Worm (Caenorhabditis elegans) whole organism, young adult: ENCODE data around the gene M176.16.

Experiments
- C17E4.6 ChIP-seq: fragments of 200-800 bp; sonication (Bioruptor generic); IDR thresholded peaks from 2 replicates; pipeline ENCODE4 v1.3.6; 2022; ENCODE audit warnings: missing genetic modification reagents, missing genetic modification characterization, missing compliant biosample characterization
- F49E8.2 ChIP-seq: sonication (generic microtip); optimal IDR thresholded peaks from 3 replicates; lab custom pipeline; 2017; ENCODE audit warnings: missing genetic modification characterization, mild to moderate bottlenecking, missing compliant biosample characterization, antibody characterized with exemption, moderate library complexity; ENCODE audit not compliant: insufficient read depth
- F52B5.7 ChIP-seq: sonication (generic microtip); optimal IDR thresholded peaks from 2 replicates; lab custom pipeline; 2016; ENCODE audit warnings: mild to moderate bottlenecking, missing genetic modification characterization, missing compliant biosample characterization
- F55B11.4 ChIP-seq: sonication (generic microtip); optimal IDR thresholded peaks from 2 replicates; lab custom pipeline; 2016; ENCODE audit warnings: missing compliant biosample characterization, missing genetic modification characterization, borderline replicate concordance; ENCODE audit not compliant: insufficient read depth
- F57C9.4 ChIP-seq: sonication (generic microtip); optimal IDR thresholded peaks from 2 replicates; lab custom pipeline; 2017; ENCODE audit warnings: mild to moderate bottlenecking, missing genetic modification characterization, missing compliant biosample characterization
- T07F8.4 ChIP-seq: sonication (generic microtip); optimal IDR thresholded peaks from 2 replicates; lab custom pipeline; 2016; ENCODE audit warnings: mild to moderate bottlenecking, missing genetic modification characterization, moderate library complexity, missing compliant biosample characterization
- T26A5.8 ChIP-seq: sonication (generic microtip); optimal IDR thresholded peaks from 2 replicates; lab custom pipeline; 2016; ENCODE audit warnings: missing genetic modification characterization, missing compliant biosample characterization
- Y56A3A.18 ChIP-seq: fragments of 200-800 bp; sonication (Bioruptor generic); IDR thresholded peaks from 2 replicates; pipeline ENCODE4 v1.3.6; 2022; ENCODE audit warnings: missing genetic modification reagents, missing genetic modification characterization, missing compliant biosample characterization
- Y67H2A.10 ChIP-seq: fragments of 200-800 bp; sonication (Bioruptor generic); conservative IDR thresholded peaks from 2 replicates; pipeline ENCODE4 v1.3.6; 2022; ENCODE audit warnings: missing genetic modification reagents, missing genetic modification characterization, missing compliant biosample characterization
- akir-1 ChIP-seq: fragments of 200-800 bp; sonication (Bioruptor generic); optimal IDR thresholded peaks from 2 replicates; lab custom pipeline; 2018; ENCODE audit warnings: mild to moderate bottlenecking, missing genetic modification characterization, moderate library complexity, missing compliant biosample characterization
- athp-1 ChIP-seq: sonication (generic microtip); optimal IDR thresholded peaks from 2 replicates; lab custom pipeline; 2017; ENCODE audit warnings: mild to moderate bottlenecking, missing genetic modification characterization, missing compliant biosample characterization
- cebp-1 ChIP-seq, 2 experiments: fragments of 200-800 bp in 1 of 2; sonication (Bioruptor generic) in 1 of 2; sonication (generic microtip) in 1 of 2; IDR thresholded peaks in 1 of 2; optimal IDR thresholded peaks in 1 of 2; 2 replicates each; pipeline versions ENCODE4 v1.3.6 to Lab custom; 2017 to 2022; ENCODE audit warnings: missing compliant biosample characterization in 2 of 2, missing genetic modification characterization in 2 of 2, mild to moderate bottlenecking in 1 of 2, missing genetic modification reagents in 1 of 2, moderate library complexity in 1 of 2
- cebp-2 ChIP-seq: fragments of 200-800 bp; sonication (Bioruptor generic); IDR thresholded peaks from 2 replicates; pipeline ENCODE4 v1.3.6; 2022; ENCODE audit warnings: missing genetic modification characterization, missing compliant biosample characterization
- ceh-27 ChIP-seq: fragments of 200-800 bp; sonication (Bioruptor generic); optimal IDR thresholded peaks from 2 replicates; lab custom pipeline; 2018; ENCODE audit warnings: mild to moderate bottlenecking, missing genetic modification characterization, moderate library complexity, missing compliant biosample characterization
- die-1 ChIP-seq: sonication (generic microtip); optimal IDR thresholded peaks from 2 replicates; lab custom pipeline; 2016; ENCODE audit warnings: missing genotype, mild to moderate bottlenecking, missing genetic modification characterization, missing compliant biosample characterization
- dox-1 ChIP-seq: fragments of 200-800 bp; sonication (Bioruptor generic); IDR thresholded peaks from 2 replicates; pipeline ENCODE4 v1.3.6; 2022; ENCODE audit warnings: missing genetic modification reagents, missing genetic modification characterization, missing compliant biosample characterization
- dpff-1 ChIP-seq: sonication (generic microtip); optimal IDR thresholded peaks from 2 replicates; lab custom pipeline; 2017; ENCODE audit warnings: mild to moderate bottlenecking, missing genetic modification characterization, missing compliant biosample characterization
- efl-1 ChIP-seq: fragments of 150-350 bp; optimal IDR thresholded peaks from 2 replicates; lab custom pipeline; 2014; ENCODE audit warnings: missing biosample characterization, missing genetic modification reagents, missing genetic modification characterization
- egl-18 ChIP-seq: fragments of 200-800 bp; sonication (Bioruptor generic); IDR thresholded peaks from 2 replicates; pipeline ENCODE4 v1.3.6; 2022; ENCODE audit warnings: missing genetic modification reagents, missing genetic modification characterization, missing compliant biosample characterization
- egl-44 ChIP-seq: fragments of 200-800 bp; sonication (Bioruptor generic); IDR thresholded peaks from 2 replicates; pipeline ENCODE4 v1.3.6; 2022; ENCODE audit warnings: missing genetic modification reagents, missing genetic modification characterization, missing compliant biosample characterization
- egrh-3 ChIP-seq: fragments of 200-800 bp; sonication (Bioruptor generic); IDR thresholded peaks from 2 replicates; pipeline ENCODE4 v1.3.6; 2022; ENCODE audit warnings: missing genetic modification reagents, missing genetic modification characterization, missing compliant biosample characterization
- lin-26 ChIP-seq: fragments of 200-800 bp; sonication (Bioruptor generic); IDR thresholded peaks from 2 replicates; pipeline ENCODE4 v1.3.6; 2022; ENCODE audit warnings: missing genetic modification reagents, missing genetic modification characterization, missing compliant biosample characterization
- lin-40 ChIP-seq: sonication (generic microtip); optimal IDR thresholded peaks from 2 replicates; lab custom pipeline; 2016; ENCODE audit warnings: missing genetic modification characterization, mild to moderate bottlenecking, missing compliant biosample characterization, missing genotype, missing genetic modification reagents
- lir-1 ChIP-seq: fragments of 200-800 bp; sonication (Bioruptor generic); conservative IDR thresholded peaks from 2 replicates; pipeline ENCODE4 v1.3.6; 2022; ENCODE audit warnings: missing genetic modification reagents, missing genetic modification characterization, missing compliant biosample characterization
- lsl-1 ChIP-seq: fragments of 200-800 bp; sonication (Bioruptor generic); optimal IDR thresholded peaks from 2 replicates; lab custom pipeline; 2018; ENCODE audit warnings: mild to moderate bottlenecking, missing genetic modification characterization, moderate library complexity, missing compliant biosample characterization
- madf-3 ChIP-seq: fragments of 200-800 bp; sonication (Bioruptor generic); IDR thresholded peaks from 2 replicates; pipeline ENCODE4 v1.3.6; 2022; ENCODE audit warnings: missing genetic modification reagents, missing genetic modification characterization, missing compliant biosample characterization
- madf-6 ChIP-seq: fragments of 200-800 bp; sonication (Bioruptor generic); IDR thresholded peaks from 2 replicates; pipeline ENCODE4 v1.3.6; 2022; ENCODE audit warnings: missing genetic modification reagents, missing genetic modification characterization, missing compliant biosample characterization
- madf-8 ChIP-seq: fragments of 200-800 bp; sonication (Bioruptor generic); conservative IDR thresholded peaks from 2 replicates; pipeline ENCODE4 v1.3.6; 2022; ENCODE audit warnings: missing genetic modification reagents, missing genetic modification characterization, missing compliant biosample characterization
- mel-28 ChIP-seq: sonication (generic microtip); optimal IDR thresholded peaks from 2 replicates; lab custom pipeline; 2016; ENCODE audit warnings: borderline replicate concordance, mild to moderate bottlenecking, missing genetic modification characterization, missing compliant biosample characterization
- nhr-120 ChIP-seq: fragments of 200-800 bp; sonication (Bioruptor generic); IDR thresholded peaks from 2 replicates; pipeline ENCODE4 v1.3.6; 2022; ENCODE audit warnings: missing genetic modification characterization, missing compliant biosample characterization
- nhr-179 ChIP-seq: sonication (generic microtip); optimal IDR thresholded peaks from 2 replicates; lab custom pipeline; 2016; ENCODE audit warnings: mild to moderate bottlenecking, missing genetic modification characterization, missing compliant biosample characterization
- nhr-90 ChIP-seq: sonication (generic microtip); optimal IDR thresholded peaks from 2 replicates; lab custom pipeline; 2016; ENCODE audit warnings: missing genotype, mild to moderate bottlenecking, missing genetic modification characterization, missing compliant biosample characterization
- pbrm-1 ChIP-seq: fragments of 200-800 bp; sonication (Bioruptor generic); IDR thresholded peaks from 2 replicates; pipeline ENCODE4 v1.3.6; 2022; ENCODE audit warnings: missing genetic modification reagents, missing genetic modification characterization, missing compliant biosample characterization
- pha-4 ChIP-seq: fragments of 150-350 bp; sonication (generic microtip); optimal IDR thresholded peaks from 2 replicates; lab custom pipeline; 2014; ENCODE audit warnings: missing biosample characterization, missing genetic modification reagents, missing genetic modification characterization
- repo-1 ChIP-seq: sonication (generic microtip); optimal IDR thresholded peaks from 2 replicates; lab custom pipeline; 2017; ENCODE audit warnings: mild to moderate bottlenecking, missing genetic modification characterization, missing compliant biosample characterization
- sdz-38 ChIP-seq: sonication (generic microtip); optimal IDR thresholded peaks from 2 replicates; lab custom pipeline; 2016; ENCODE audit warnings: missing genotype, missing genetic modification characterization, missing compliant biosample characterization
- snpc-3.4 ChIP-seq: sonication (generic microtip); optimal IDR thresholded peaks from 2 replicates; lab custom pipeline; 2017; ENCODE audit warnings: missing genetic modification characterization, mild to moderate bottlenecking, missing compliant biosample characterization, antibody characterized with exemption, moderate library complexity, missing genotype, missing genetic modification reagents
- tbp1 ChIP-seq: fragments of 200-800 bp; sonication (Bioruptor generic); optimal IDR thresholded peaks from 2 replicates; lab custom pipeline; 2018; ENCODE audit warnings: mild to moderate bottlenecking, missing genetic modification characterization, missing compliant biosample characterization
- ztf-25 ChIP-seq: fragments of 200-800 bp; sonication (Bioruptor generic); IDR thresholded peaks from 2 replicates; pipeline ENCODE4 v1.3.6; 2022; ENCODE audit warnings: missing genetic modification reagents, missing genetic modification characterization, missing compliant biosample characterization
- ztf-26 ChIP-seq: sonication (generic microtip); optimal IDR thresholded peaks from 2 replicates; lab custom pipeline; 2017; ENCODE audit warnings: missing genetic modification characterization, missing compliant biosample characterization

The M176.16 gene

ce11 chrII:9407020-9407419 is 11.3 kb upstream of the M176.16 start, which contains the start of gene mpz-6:
mpz-6 (minus strand) TSS chrII:9407120.
- TF ChIP-seq tbp1 (GFP tag; lab: Kevin White, UChicago) (no peak), madf-3 (no peak), sdz-38 (tag; lab: Kevin White, UChicago) (no peak), lsl-1 (no peak), F49E8.2 (tag; lab: Kevin White, UChicago) (no peak), T26A5.8 (tag; lab: Kevin White, UChicago) (no peak), cebp-2 (no peak), Y67H2A.10 (GFP tag; lab: Robert Waterston, UW) (no peak), F55B11.4 (tag; lab: Kevin White, UChicago) (no peak), mel-28 (tag; lab: Kevin White, UChicago) (no peak), nhr-90 (tag; lab: Kevin White, UChicago) (no peak), T07F8.4 (no peak), repo-1 (tag; lab: Kevin White, UChicago) (no peak), madf-8 (GFP tag; lab: Robert Waterston, UW) (no peak), C17E4.6 (GFP tag; lab: Robert Waterston, UW) (no peak), lin-26 (no peak), ztf-26 (no peak), egl-18 (GFP tag; lab: Robert Waterston, UW) (no peak), ztf-25 (GFP tag; lab: Robert Waterston, UW) (no peak), egrh-3 (GFP tag; lab: Robert Waterston, UW) (no peak)
- TF ChIP-seq, all 124 proteins: peak for 0

- no peak for TF ChIP-seq cebp-1 (GFP tag; IDR thresholded peaks at IDR 0.05; lab: Robert Waterston, UW)
- no peak for TF ChIP-seq cebp-1 (tag; optimal IDR thresholded peaks at IDR 0.05; lab: Kevin White, UChicago)
- TF ChIP-seq pha-4 = no peak
- no peak for TF ChIP-seq ceh-27 (GFP tag; lab: Kevin White, UChicago)
- TF ChIP-seq nhr-120 = no peak
- TF ChIP-seq T26A5.8 (tag; lab: Kevin White, UChicago) = no peak
- TF ChIP-seq madf-6 = no peak
- no peak for TF ChIP-seq efl-1 (GFP tag; lab: Kevin White, UChicago)
- TF ChIP-seq pbrm-1 = no peak
These were observed 10.8 kb upstream of the M176.16 start, which contains the start of gene arrd-2 for ce11 chrII:9407469-9407868. arrd-2 (plus strand) TSS chrII:9407769.

- TF ChIP-seq F55B11.4 (tag; lab: Kevin White, UChicago) = no peak
- no peak for TF ChIP-seq nhr-179 (tag; lab: Kevin White, UChicago)
- no peak for TF ChIP-seq lir-1 (GFP tag; lab: Robert Waterston, UW)
- no peak for TF ChIP-seq dox-1
- no peak for TF ChIP-seq F57C9.4 (tag; lab: Kevin White, UChicago)
- TF ChIP-seq lin-40 (tag; lab: Kevin White, UChicago) = no peak
- TF ChIP-seq dpff-1 (tag; lab: Kevin White, UChicago) = no peak
- TF ChIP-seq akir-1 (GFP tag; lab: Kevin White, UChicago) = no peak
- TF ChIP-seq Y56A3A.18 (GFP tag; lab: Robert Waterston, UW) = no peak
- TF ChIP-seq egl-44 (GFP tag; lab: Robert Waterston, UW) = no peak
- no peak for TF ChIP-seq snpc-3.4
- TF ChIP-seq die-1 (tag; lab: Kevin White, UChicago) = no peak
- no peak for TF ChIP-seq sdz-38 (tag; lab: Kevin White, UChicago)
- TF ChIP-seq F52B5.7 = no peak
- TF ChIP-seq athp-1 = no peak
These were observed 6.8 kb upstream of the M176.16 start, which contains the start of gene M176.9 for ce11 chrII:9411497-9411896. M176.9 (minus strand) TSS chrII:9411597.
